Worm (Caenorhabditis elegans) whole organism, late embryonic: ENCODE data around the gene mpk-2.
A peak's percentile ranks its signal among the peaks of the same experiment; 100 is the strongest.

Source experiments
- F13H6.1 ChIP-seq: sonication (generic microtip); optimal IDR thresholded peaks from 2 replicates; lab custom pipeline; 2016; ENCODE audit warnings: missing genetic modification characterization, missing compliant biosample characterization
- K09A11.1 ChIP-seq: sonication (generic microtip); optimal IDR thresholded peaks from 2 replicates; lab custom pipeline; 2017; ENCODE audit warnings: antibody characterized with exemption, mild to moderate bottlenecking, missing genetic modification characterization, missing compliant biosample characterization; ENCODE audit not compliant: insufficient read depth
- T23F11.4 ChIP-seq: fragments of 200-800 bp; sonication (Bioruptor generic); optimal IDR thresholded peaks from 2 replicates; lab custom pipeline; 2018; ENCODE audit warnings: mild to moderate bottlenecking, missing genetic modification characterization, missing compliant biosample characterization
- Y22D7AL.16 ChIP-seq: sonication (generic microtip); optimal IDR thresholded peaks from 2 replicates; lab custom pipeline; 2016; ENCODE audit warnings: missing genetic modification characterization, missing compliant biosample characterization
- ahr-1 ChIP-seq: sonication (generic microtip); optimal IDR thresholded peaks from 2 replicates; lab custom pipeline; 2016; ENCODE audit warnings: missing genetic modification characterization, missing compliant biosample characterization
- ama-1 ChIP-seq: fragments of 150-350 bp; optimal IDR thresholded peaks from 2 replicates; lab custom pipeline; 2014
- ceh-18 ChIP-seq: sonication (generic microtip); optimal IDR thresholded peaks from 2 replicates; lab custom pipeline; 2016; ENCODE audit warnings: missing genetic modification characterization, missing compliant biosample characterization
- ceh-31 ChIP-seq: sonication (generic microtip); optimal IDR thresholded peaks from 2 replicates; lab custom pipeline; 2016; ENCODE audit warnings: missing genetic modification characterization, missing compliant biosample characterization
- ceh-45 ChIP-seq: fragments of 200-800 bp; sonication (Bioruptor generic); IDR thresholded peaks from 2 replicates; pipeline ENCODE4 v1.3.6; 2022; ENCODE audit warnings: missing genetic modification reagents, missing genetic modification characterization, missing compliant biosample characterization
- ceh-9 ChIP-seq: sonication (generic microtip); optimal IDR thresholded peaks from 2 replicates; lab custom pipeline; 2016; ENCODE audit warnings: mild to moderate bottlenecking, missing genetic modification characterization, inconsistent platforms, missing compliant biosample characterization
- che-1 ChIP-seq: sonication (generic microtip); optimal IDR thresholded peaks from 2 replicates; lab custom pipeline; 2016; ENCODE audit warnings: mild to moderate bottlenecking, missing genetic modification characterization, missing compliant biosample characterization
- dmd-4 ChIP-seq: sonication (generic microtip); optimal IDR thresholded peaks from 2 replicates; lab custom pipeline; 2016; ENCODE audit warnings: borderline replicate concordance, missing genetic modification characterization, missing compliant biosample characterization
- dve-1 ChIP-seq: sonication (generic microtip); optimal IDR thresholded peaks from 2 replicates; lab custom pipeline; 2017; ENCODE audit warnings: antibody characterized with exemption, mild to moderate bottlenecking, missing genetic modification characterization, missing compliant biosample characterization
- elt-2 ChIP-seq: sonication (generic microtip); optimal IDR thresholded peaks from 2 replicates; lab custom pipeline; 2016; ENCODE audit warnings: missing genetic modification reagents, missing genetic modification characterization, missing compliant biosample characterization
- elt-4 ChIP-seq: sonication (generic microtip); optimal IDR thresholded peaks from 2 replicates; lab custom pipeline; 2016; ENCODE audit warnings: missing genetic modification characterization, missing compliant biosample characterization
- ets-4 ChIP-seq: sonication (generic microtip); optimal IDR thresholded peaks from 2 replicates; lab custom pipeline; 2016; ENCODE audit warnings: missing genetic modification characterization, missing compliant biosample characterization
- fax-1 ChIP-seq: sonication (generic microtip); optimal IDR thresholded peaks from 2 replicates; lab custom pipeline; 2016; ENCODE audit warnings: missing genotype, missing genetic modification characterization, missing compliant biosample characterization
- fkh-10 ChIP-seq: fragments of 150-350 bp; optimal IDR thresholded peaks from 2 replicates; lab custom pipeline; 2014; ENCODE audit warnings: missing biosample characterization, missing genetic modification reagents, missing genetic modification characterization
- gmeb-2 ChIP-seq: sonication (generic microtip); optimal IDR thresholded peaks from 2 replicates; lab custom pipeline; 2016; ENCODE audit warnings: missing genetic modification characterization, inconsistent platforms, missing compliant biosample characterization
- hlh-13 ChIP-seq: fragments of 200-800 bp; sonication (Bioruptor generic); optimal IDR thresholded peaks from 2 replicates; lab custom pipeline; 2018; ENCODE audit warnings: mild to moderate bottlenecking, missing genetic modification characterization, missing compliant biosample characterization
- hlh-15 ChIP-seq: sonication (generic microtip); optimal IDR thresholded peaks from 2 replicates; lab custom pipeline; 2016; ENCODE audit warnings: missing genetic modification characterization, missing compliant biosample characterization
- hlh-6 ChIP-seq: sonication (generic microtip); optimal IDR thresholded peaks from 2 replicates; lab custom pipeline; 2016; ENCODE audit warnings: missing genotype, missing genetic modification characterization, missing compliant biosample characterization
- hlh-8 ChIP-seq: sonication (generic microtip); optimal IDR thresholded peaks from 2 replicates; lab custom pipeline; 2016; ENCODE audit warnings: missing genotype, missing genetic modification characterization, missing compliant biosample characterization
- madf-2 ChIP-seq: sonication (generic microtip); optimal IDR thresholded peaks from 2 replicates; lab custom pipeline; 2017; ENCODE audit warnings: missing genetic modification characterization, missing compliant biosample characterization
- mec-3 ChIP-seq: sonication (generic microtip); optimal IDR thresholded peaks from 2 replicates; lab custom pipeline; 2016; ENCODE audit warnings: borderline replicate concordance, missing genetic modification characterization, missing compliant biosample characterization
- nhr-232 ChIP-seq: sonication (generic microtip); optimal IDR thresholded peaks from 2 replicates; lab custom pipeline; 2016; ENCODE audit warnings: missing genetic modification characterization, missing compliant biosample characterization
- odd-2 ChIP-seq: sonication (generic microtip); optimal IDR thresholded peaks from 2 replicates; lab custom pipeline; 2017; ENCODE audit warnings: antibody characterized with exemption, mild to moderate bottlenecking, missing genetic modification characterization, missing compliant biosample characterization
- pat-9 ChIP-seq: fragments of 200-800 bp; sonication (Bioruptor generic); optimal IDR thresholded peaks from 2 replicates; lab custom pipeline; 2018; ENCODE audit warnings: mild to moderate bottlenecking, missing genetic modification characterization, moderate library complexity, missing compliant biosample characterization
- pax-1 ChIP-seq: fragments of 150-350 bp; optimal IDR thresholded peaks from 2 replicates; lab custom pipeline; 2014; ENCODE audit warnings: missing biosample characterization, missing genetic modification characterization
- pha-4 ChIP-seq: fragments of 150-350 bp; optimal IDR thresholded peaks from 2 replicates; lab custom pipeline; 2018; ENCODE audit warnings: missing biosample characterization, missing genetic modification reagents, missing genetic modification characterization
- pqm-1 ChIP-seq: sonication (generic microtip); optimal IDR thresholded peaks from 2 replicates; lab custom pipeline; 2016; ENCODE audit warnings: missing genetic modification characterization, missing compliant biosample characterization
- pros-1 ChIP-seq: fragments of 150-350 bp; optimal IDR thresholded peaks from 2 replicates; lab custom pipeline; 2014; ENCODE audit warnings: missing biosample characterization, missing genetic modification reagents, missing genetic modification characterization
- ref-2 ChIP-seq: sonication (generic microtip); optimal IDR thresholded peaks from 2 replicates; lab custom pipeline; 2016; ENCODE audit warnings: missing genetic modification characterization, missing compliant biosample characterization
- rnt-1 ChIP-seq: sonication (generic microtip); optimal IDR thresholded peaks from 2 replicates; lab custom pipeline; 2016; ENCODE audit warnings: missing genetic modification characterization, missing compliant biosample characterization
- sdc-2 ChIP-seq: sonication (generic microtip); optimal IDR thresholded peaks from 2 replicates; lab custom pipeline; 2016; ENCODE audit warnings: missing genotype, missing genetic modification characterization, missing compliant biosample characterization
- sox-4 ChIP-seq: sonication (generic microtip); optimal IDR thresholded peaks from 2 replicates; lab custom pipeline; 2017; ENCODE audit warnings: mild to moderate bottlenecking, missing genetic modification characterization, inconsistent platforms, missing compliant biosample characterization
- syd-9 ChIP-seq: sonication (generic microtip); optimal IDR thresholded peaks from 2 replicates; lab custom pipeline; 2016; ENCODE audit warnings: mild to moderate bottlenecking, missing genetic modification characterization, moderate library complexity, missing compliant biosample characterization
- tbx-2 ChIP-seq: sonication (generic microtip); optimal IDR thresholded peaks from 2 replicates; lab custom pipeline; 2016; ENCODE audit warnings: missing genetic modification characterization, missing compliant biosample characterization
- tbx-7 ChIP-seq: sonication (generic microtip); optimal IDR thresholded peaks from 2 replicates; lab custom pipeline; 2016; ENCODE audit warnings: missing genotype, missing genetic modification characterization, missing compliant biosample characterization
- ttx-3 ChIP-seq: sonication (generic microtip); optimal IDR thresholded peaks from 2 replicates; lab custom pipeline; 2016; ENCODE audit warnings: missing genetic modification reagents, missing genetic modification characterization, missing compliant biosample characterization
- unc-3 ChIP-seq, 2 experiments: fragments of 200-800 bp in 1 of 2; sonication (Bioruptor generic) in 1 of 2; sonication (generic microtip) in 1 of 2; conservative IDR thresholded peaks in 1 of 2; optimal IDR thresholded peaks in 1 of 2; 2 replicates each; pipeline versions ENCODE4 v1.3.6 to Lab custom; 2016 to 2022; ENCODE audit warnings: missing compliant biosample characterization in 2 of 2, missing genetic modification characterization in 2 of 2, missing genetic modification reagents in 1 of 2
- unc-42 ChIP-seq: sonication (generic microtip); optimal IDR thresholded peaks from 2 replicates; lab custom pipeline; 2016; ENCODE audit warnings: missing genotype, missing genetic modification characterization, missing compliant biosample characterization
- unc-55 ChIP-seq: sonication (generic microtip); optimal IDR thresholded peaks from 2 replicates; lab custom pipeline; 2017; ENCODE audit warnings: missing biosample characterization, missing genetic modification reagents, missing genetic modification characterization
- unc-86 ChIP-seq: sonication (generic microtip); optimal IDR thresholded peaks from 2 replicates; lab custom pipeline; 2016; ENCODE audit warnings: missing genetic modification characterization, missing compliant biosample characterization
- ztf-16 ChIP-seq: sonication (generic microtip); optimal IDR thresholded peaks from 2 replicates; lab custom pipeline; 2017; ENCODE audit warnings: missing genetic modification characterization, missing compliant biosample characterization

mpk-2 gene

DNA sequence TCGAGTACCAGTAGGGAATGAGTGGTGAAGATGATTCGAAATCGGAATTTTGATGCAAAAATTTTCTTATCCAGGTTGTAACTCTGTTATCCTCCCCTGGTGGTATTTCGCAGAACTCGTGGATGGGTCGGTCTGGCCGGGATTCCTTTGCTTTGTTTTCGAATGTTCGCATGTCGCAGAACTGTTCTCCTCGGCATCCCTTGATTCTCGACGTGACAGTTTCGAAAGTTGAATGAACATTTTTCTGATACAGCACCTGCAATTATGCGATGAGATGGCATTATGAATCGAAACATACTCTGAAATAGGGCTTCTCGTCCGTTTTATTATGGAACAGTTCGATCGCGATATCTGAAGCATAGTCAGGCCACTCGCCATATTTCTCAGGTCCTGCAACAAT, 47.7 kb upstream of the mpk-2 start:
- no peak for TF ChIP-seq tbx-7 (tag; lab: Kevin White, UChicago)
- no peak for TF ChIP-seq ets-4 (tag; lab: Kevin White, UChicago)
- no peak for TF ChIP-seq rnt-1 (tag; lab: Kevin White, UChicago)

DNA sequence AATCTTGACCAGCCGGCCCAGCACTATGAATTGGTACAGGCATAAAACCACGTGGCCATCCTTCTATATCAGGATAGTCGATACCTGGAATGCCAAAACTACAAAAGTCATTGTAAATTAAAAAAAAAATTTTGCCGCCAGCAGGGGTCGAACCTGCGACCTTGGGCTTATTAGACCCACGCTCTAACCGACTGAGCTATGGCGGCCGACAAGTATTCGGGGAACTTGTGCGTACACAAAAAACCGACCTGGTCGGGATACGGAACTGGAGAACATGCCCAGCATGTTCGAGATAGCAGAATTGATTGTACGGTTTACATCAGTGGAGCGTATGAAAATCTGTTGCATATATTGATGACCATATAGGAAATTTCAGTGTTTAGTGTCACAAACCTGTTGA, 46.6 kb upstream of the mpk-2 start:
- TF ChIP-seq K09A11.1 (no peak), nhr-232 (tag; lab: Kevin White, UChicago) (peak; percentile 35), unc-42 (tag; lab: Kevin White, UChicago) (no peak), odd-2 (tag; lab: Kevin White, UChicago) (no peak), syd-9 (tag; lab: Kevin White, UChicago) (no peak), ceh-9 (no peak), ets-4 (tag; lab: Kevin White, UChicago) (no peak), pha-4 (tag; lab: Kevin White, UChicago) (no peak), ceh-31 (tag; lab: Kevin White, UChicago) (no peak), hlh-8 (tag; lab: Kevin White, UChicago) (no peak), Y22D7AL.16 (tag; lab: Kevin White, UChicago) (no peak), unc-3 (GFP tag; conservative IDR thresholded peaks at IDR 0.05; lab: Robert Waterston, UW) (no peak), unc-3 (tag; optimal IDR thresholded peaks at IDR 0.05; lab: Kevin White, UChicago) (no peak), che-1 (tag; lab: Kevin White, UChicago) (peak; percentile 46), ama-1 (lab: Kevin White, UChicago) (no peak), elt-2 (peak; percentile 96), ceh-18 (no peak), ceh-45 (no peak), gmeb-2 (no peak), mec-3 (tag; lab: Kevin White, UChicago) (no peak), dmd-4 (tag; lab: Kevin White, UChicago) (no peak), fax-1 (tag; lab: Kevin White, UChicago) (peak; percentile 3), ttx-3 (tag; lab: Kevin White, UChicago) (peak; percentile 12), rnt-1 (tag; lab: Kevin White, UChicago) (no peak), unc-86 (tag; lab: Kevin White, UChicago) (no peak), F13H6.1 (no peak), hlh-15 (tag; lab: Kevin White, UChicago) (no peak), hlh-13 (GFP tag; lab: Kevin White, UChicago) (no peak), pax-1 (tag; lab: Kevin White, UChicago) (no peak), dve-1 (tag; lab: Kevin White, UChicago) (no peak), pat-9 (tag; lab: Kevin White, UChicago) (no peak), pqm-1 (no peak), sox-4 (tag; lab: Kevin White, UChicago) (peak; percentile 9), unc-55 (GFP tag; lab: Kevin White, UChicago) (no peak), fkh-10 (no peak), sdc-2 (tag; lab: Kevin White, UChicago) (no peak), madf-2 (no peak), pros-1 (tag; lab: Kevin White, UChicago) (no peak), ztf-16 (tag; lab: Kevin White, UChicago) (peak; percentile 44), elt-4 (tag; lab: Kevin White, UChicago) (no peak), ref-2 (tag; lab: Kevin White, UChicago) (no peak), ahr-1 (tag; lab: Kevin White, UChicago) (no peak), T23F11.4 (GFP tag; lab: Kevin White, UChicago) (no peak), hlh-6 (tag; lab: Kevin White, UChicago) (peak; percentile 33), tbx-2 (tag; lab: Kevin White, UChicago) (no peak)
- TF ChIP-seq, all 69 proteins: peak for 8
